Fruit fly (Drosophila melanogaster) whole organism, embryonic: ENCODE measurements around the gene CG6012.
A peak's percentile ranks its signal among the peaks of the same experiment; 100 is the strongest.

Experiments
- ATbp ChIP-seq: fragments of 200-800 bp; sonication (Bioruptor generic); optimal IDR thresholded peaks from 2 replicates; lab custom pipeline; 2017; ENCODE audit warnings: missing biosample characterization, mild to moderate bottlenecking, missing genetic modification characterization, missing genetic modification reagents
- Abd-B ChIP-seq: fragments of 200-800 bp; sonication (Bioruptor generic); optimal IDR thresholded peaks from 2 replicates; lab custom pipeline; 2018; ENCODE audit warnings: missing biosample characterization, mild to moderate bottlenecking, missing genetic modification characterization, moderate library complexity
- Blimp-1 ChIP-seq: fragments of 200-800 bp; sonication (Bioruptor generic); optimal IDR thresholded peaks from 3 replicates; lab custom pipeline; 2018; ENCODE audit warnings: missing biosample characterization, missing genetic modification characterization, mild to moderate bottlenecking, moderate library complexity, missing genetic modification reagents
- CG11456 ChIP-seq: fragments of 200-800 bp; sonication (Bioruptor generic); IDR thresholded peaks from 3 replicates; pipeline ENCODE4 v1.3.6; 2022; ENCODE audit warnings: missing biosample characterization, missing genetic modification characterization
- CG12299 ChIP-seq: fragments of 200-800 bp; sonication (Bioruptor generic); optimal IDR thresholded peaks from 2 replicates; lab custom pipeline; 2018; ENCODE audit warnings: missing biosample characterization, mild to moderate bottlenecking, missing genetic modification characterization
- CG13287 ChIP-seq: fragments of 200-800 bp; sonication (Bioruptor generic); IDR thresholded peaks from 2 replicates; pipeline ENCODE4 v1.3.6; 2022; ENCODE audit warnings: missing biosample characterization, missing genetic modification characterization; ENCODE audit not compliant: partially characterized antibody
- CG18619 ChIP-seq: fragments of 200-800 bp; sonication (Bioruptor generic); optimal IDR thresholded peaks from 3 replicates; lab custom pipeline; 2017; ENCODE audit warnings: missing biosample characterization, mild to moderate bottlenecking, missing genetic modification characterization
- CG2129 ChIP-seq: fragments of 200-800 bp; sonication (Bioruptor generic); IDR thresholded peaks from 2 replicates; pipeline ENCODE4 v1.3.6; 2022; ENCODE audit warnings: missing biosample characterization, missing genetic modification characterization; ENCODE audit not compliant: partially characterized antibody
- CG32767 ChIP-seq: fragments of 200-800 bp; sonication (Bioruptor generic); IDR thresholded peaks from 2 replicates; pipeline ENCODE4 v1.3.6; 2022; ENCODE audit warnings: missing biosample characterization, missing genetic modification characterization
- CG3847 ChIP-seq: fragments of 200-800 bp; sonication (Bioruptor generic); IDR thresholded peaks from 2 replicates; pipeline ENCODE4 v1.3.6; 2022; ENCODE audit warnings: missing biosample characterization, missing genetic modification characterization
- CG4617 ChIP-seq: fragments of 200-800 bp; sonication (Bioruptor generic); optimal IDR thresholded peaks from 3 replicates; lab custom pipeline; 2016; ENCODE audit warnings: missing biosample characterization, missing genetic modification characterization, borderline replicate concordance
- CG6175 ChIP-seq: fragments of 200-800 bp; sonication (Bioruptor generic); IDR thresholded peaks from 3 replicates; pipeline ENCODE4 v1.3.6; 2022; ENCODE audit warnings: missing biosample characterization, missing genetic modification characterization
- CG7556 ChIP-seq: fragments of 200-800 bp; sonication (Bioruptor generic); optimal IDR thresholded peaks from 2 replicates; lab custom pipeline; 2017; ENCODE audit warnings: missing biosample characterization, mild to moderate bottlenecking, missing genetic modification characterization
- CG7987 ChIP-seq: fragments of 200-800 bp; sonication (Bioruptor generic); optimal IDR thresholded peaks from 2 replicates; lab custom pipeline; 2018; ENCODE audit warnings: missing biosample characterization, mild to moderate bottlenecking, missing genetic modification characterization, moderate library complexity
- CG8290 ChIP-seq, 3 experiments: fragments of 200-800 bp; sonication (Bioruptor generic); optimal IDR thresholded peaks; 2 replicates each; lab custom pipeline; 2016 to 2019; ENCODE audit warnings: missing biosample characterization in 3 of 3, missing genetic modification characterization in 3 of 3, mild to moderate bottlenecking in 2 of 3, moderate library complexity in 1 of 3
- CG9817 ChIP-seq: fragments of 200-800 bp; sonication (Bioruptor generic); optimal IDR thresholded peaks from 2 replicates; lab custom pipeline; 2018; ENCODE audit warnings: missing biosample characterization, mild to moderate bottlenecking, missing genetic modification characterization, moderate library complexity
- CTCF ChIP-seq: fragments of 200-800 bp; sonication (Bioruptor generic); optimal IDR thresholded peaks from 2 replicates; lab custom pipeline; 2017; ENCODE audit warnings: missing biosample characterization, mild to moderate bottlenecking, missing genetic modification characterization, moderate library complexity
- D19A ChIP-seq: fragments of 200-800 bp; optimal IDR thresholded peaks from 3 replicates; lab custom pipeline; 2019; ENCODE audit warnings: missing biosample characterization, mild to moderate bottlenecking, missing genetic modification characterization, moderate library complexity
- Dbx ChIP-seq: fragments of 200-800 bp; sonication (Bioruptor generic); IDR thresholded peaks from 3 replicates; pipeline ENCODE4 v1.3.6; 2022; ENCODE audit warnings: missing biosample characterization, missing genetic modification characterization
- Deaf1 ChIP-seq: fragments of 200-800 bp; optimal IDR thresholded peaks from 3 replicates; lab custom pipeline; 2019; ENCODE audit warnings: missing biosample characterization, mild to moderate bottlenecking, missing genetic modification characterization, moderate library complexity
- Lpt ChIP-seq: fragments of >200 bp; optimal IDR thresholded peaks from 2 replicates; lab custom pipeline; 2018; ENCODE audit warnings: missing biosample characterization, missing genetic modification characterization
- Med ChIP-seq: fragments of 200-800 bp; sonication (Bioruptor generic); peaks from one replicate; lab custom pipeline; 2016; ENCODE audit warnings: missing biosample characterization, missing genetic modification characterization, mild to moderate bottlenecking, inconsistent platforms, moderate library complexity
- Meics ChIP-seq: fragments of 200-800 bp; sonication (Bioruptor generic); optimal IDR thresholded peaks from 2 replicates; lab custom pipeline; 2017; ENCODE audit warnings: missing biosample characterization, mild to moderate bottlenecking, missing genetic modification characterization
- NK7.1 ChIP-seq: fragments of 200-800 bp; sonication (Bioruptor generic); optimal IDR thresholded peaks from 3 replicates; lab custom pipeline; 2016; ENCODE audit warnings: missing biosample characterization, missing genetic modification characterization
- Nf-YC ChIP-seq: fragments of 200-800 bp; optimal IDR thresholded peaks from 3 replicates; lab custom pipeline; 2019; ENCODE audit warnings: missing biosample characterization, mild to moderate bottlenecking, missing genetic modification characterization, moderate library complexity
- Ptx1 ChIP-seq: fragments of 200-800 bp; sonication (Bioruptor generic); IDR thresholded peaks from 2 replicates; pipeline ENCODE4 v1.3.6; 2022; ENCODE audit warnings: missing biosample characterization, missing genetic modification characterization
- Taf1 ChIP-seq: fragments of 200-800 bp; sonication (Bioruptor generic); IDR thresholded peaks from 2 replicates; pipeline ENCODE4 v1.3.6; 2022; ENCODE audit warnings: missing biosample characterization, missing genetic modification characterization
- Vsx1 ChIP-seq: fragments of 200-800 bp; sonication (Bioruptor generic); optimal IDR thresholded peaks from 2 replicates; lab custom pipeline; 2017; ENCODE audit warnings: missing biosample characterization, mild to moderate bottlenecking, missing genetic modification characterization, missing genetic modification reagents
- abd-A ChIP-seq: fragments of 200-800 bp; sonication (Bioruptor generic); optimal IDR thresholded peaks from 3 replicates; lab custom pipeline; 2019; ENCODE audit warnings: missing biosample characterization, mild to moderate bottlenecking, missing genetic modification characterization, moderate library complexity
- bcd ChIP-seq: fragments of 200-800 bp; sonication (Bioruptor generic); optimal IDR thresholded peaks from 2 replicates; lab custom pipeline; 2017; ENCODE audit warnings: missing biosample characterization, mild to moderate bottlenecking, missing genetic modification characterization
- bowl ChIP-seq: fragments of 200-800 bp; sonication (Bioruptor generic); IDR thresholded peaks from 2 replicates; pipeline ENCODE4 v1.3.6; 2022; ENCODE audit warnings: missing biosample characterization, missing genetic modification characterization
- ci ChIP-seq: fragments of 200-800 bp; sonication (Bioruptor generic); IDR thresholded peaks from 3 replicates; pipeline ENCODE4 v1.3.6; 2022; ENCODE audit warnings: missing biosample characterization, missing genetic modification characterization
- dmrt11E ChIP-seq: fragments of 200-800 bp; sonication (Bioruptor generic); optimal IDR thresholded peaks from 3 replicates; lab custom pipeline; 2018; ENCODE audit warnings: missing biosample characterization, mild to moderate bottlenecking, missing genetic modification characterization, moderate library complexity
- dmrt99B ChIP-seq: fragments of 200-800 bp; sonication (Bioruptor generic); optimal IDR thresholded peaks from 2 replicates; lab custom pipeline; 2018; ENCODE audit warnings: missing biosample characterization, mild to moderate bottlenecking, missing genetic modification characterization, moderate library complexity
- dpn ChIP-seq, 2 experiments: fragments of 200-800 bp; sonication (Bioruptor generic); optimal IDR thresholded peaks; 3 replicates each; lab custom pipeline; 2016; ENCODE audit warnings: missing biosample characterization in 2 of 2, missing genetic modification characterization in 2 of 2
- exex ChIP-seq: fragments of 200-800 bp; sonication (Bioruptor generic); optimal IDR thresholded peaks from 4 replicates; lab custom pipeline; 2018; ENCODE audit warnings: missing biosample characterization, mild to moderate bottlenecking, missing genetic modification characterization, moderate library complexity
- fd3F ChIP-seq: fragments of 200-800 bp; sonication (Bioruptor generic); optimal IDR thresholded peaks from 2 replicates; lab custom pipeline; 2018; ENCODE audit warnings: missing biosample characterization, mild to moderate bottlenecking, missing genetic modification characterization, moderate library complexity
- gcm ChIP-seq: fragments of 200-800 bp; sonication (Bioruptor generic); optimal IDR thresholded peaks from 2 replicates; lab custom pipeline; 2019; ENCODE audit warnings: missing biosample characterization, mild to moderate bottlenecking, missing genetic modification characterization, moderate library complexity
- grau ChIP-seq: fragments of 200-800 bp; optimal IDR thresholded peaks from 3 replicates; lab custom pipeline; 2019; ENCODE audit warnings: missing biosample characterization, mild to moderate bottlenecking, missing genetic modification characterization, moderate library complexity
- jigr1 ChIP-seq: fragments of 200-800 bp; sonication (Bioruptor generic); IDR thresholded peaks from 3 replicates; pipeline ENCODE4 v1.3.6; 2022; ENCODE audit warnings: missing biosample characterization, missing genetic modification characterization
- schlank ChIP-seq: fragments of 200-800 bp; sonication (Bioruptor generic); optimal IDR thresholded peaks from 2 replicates; lab custom pipeline; 2018; ENCODE audit warnings: missing biosample characterization, mild to moderate bottlenecking, missing genetic modification characterization
- sisA ChIP-seq: fragments of 200-800 bp; sonication (Bioruptor generic); IDR thresholded peaks from 2 replicates; pipeline ENCODE4 v1.3.6; 2022; ENCODE audit warnings: missing biosample characterization, missing genetic modification characterization
- so ChIP-seq: fragments of 200-800 bp; sonication (Bioruptor generic); IDR thresholded peaks from 3 replicates; pipeline ENCODE4 v1.3.6; 2022; ENCODE audit warnings: missing biosample characterization, missing genetic modification characterization
- sob ChIP-seq: fragments of 200-800 bp; sonication (Bioruptor generic); IDR thresholded peaks from 2 replicates; pipeline ENCODE4 v1.3.6; 2022; ENCODE audit warnings: missing biosample characterization, missing genetic modification characterization
- trem ChIP-seq: fragments of 200-800 bp; optimal IDR thresholded peaks from 3 replicates; lab custom pipeline; 2019; ENCODE audit warnings: missing biosample characterization, mild to moderate bottlenecking, missing genetic modification characterization, moderate library complexity
- unpg ChIP-seq: fragments of 200-800 bp; sonication (Bioruptor generic); optimal IDR thresholded peaks from 3 replicates; lab custom pipeline; 2018; ENCODE audit warnings: missing biosample characterization, mild to moderate bottlenecking, missing genetic modification characterization, moderate library complexity
- vvl ChIP-seq: fragments of 200-800 bp; sonication (Bioruptor generic); IDR thresholded peaks from 2 replicates; pipeline ENCODE4 v1.3.6; 2022; ENCODE audit warnings: missing biosample characterization, missing genetic modification characterization
- zen ChIP-seq: fragments of 200-800 bp; sonication (Bioruptor generic); optimal IDR thresholded peaks from 3 replicates; lab custom pipeline; 2018; ENCODE audit warnings: missing biosample characterization, mild to moderate bottlenecking, missing genetic modification characterization, moderate library complexity

CG6012 gene

DNA sequence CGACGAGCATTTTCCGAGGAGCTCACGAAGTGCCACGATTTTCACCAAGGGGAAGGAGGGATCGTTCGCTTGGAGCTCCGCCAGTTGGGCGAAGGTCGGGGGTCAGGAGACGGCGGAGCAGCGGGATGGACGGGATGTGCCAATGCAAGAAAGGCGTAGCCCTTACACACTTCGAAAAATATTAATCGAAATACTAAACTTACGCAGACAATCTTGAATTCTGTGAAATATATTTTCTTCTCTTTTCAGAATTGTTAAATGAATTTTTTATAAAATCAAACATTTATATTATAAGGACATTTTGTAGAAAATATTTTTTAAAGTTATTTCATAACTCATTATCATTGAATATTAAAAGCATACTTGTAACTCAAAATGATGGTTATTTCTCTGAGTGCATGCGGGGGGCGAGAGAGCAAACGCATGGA, 7.6 kb upstream of the CG6012 start (continued):
- TF ChIP-seq Lpt (GFP tag; lab: Kevin White, UChicago) = no peak
- TF ChIP-seq CG32767 (GFP tag; lab: Robert Waterston, UW) = 0 out of 2 replicates have a peak, but pooled peaks have one; percentile 27
- peak in 1 of 2 experiments; percentile 23 for TF ChIP-seq dpn (GFP tag; optimal IDR thresholded peaks at IDR 0.05; lab: Kevin White, UChicago)
- no peak for TF ChIP-seq CTCF (GFP tag; lab: Kevin White, UChicago)
- TF ChIP-seq Blimp-1 (GFP tag; lab: Kevin White, UChicago) = peak; percentile 60
- TF ChIP-seq fd3F (GFP tag; lab: Kevin White, UChicago) = peak; percentile 1
- no peak for TF ChIP-seq gcm (GFP tag; lab: Kevin White, UChicago)
- TF ChIP-seq CG3847 (GFP tag; lab: Robert Waterston, UW) = peak; percentile 46
- peak; percentile 74 for TF ChIP-seq CG7556 (GFP tag; lab: Kevin White, UChicago)
- peak; percentile 38 for TF ChIP-seq CG9817 (tag; lab: Kevin White, UChicago)
- 0 out of 3 replicates have a peak, but pooled peaks have one; percentile 40 for TF ChIP-seq jigr1 (GFP tag; lab: Robert Waterston, UW)
- TF ChIP-seq CG12299 (tag; lab: Kevin White, UChicago) = no peak
- no peak for TF ChIP-seq bowl (GFP tag; lab: Robert Waterston, UW)
- no peak for TF ChIP-seq abd-A
- TF ChIP-seq Ptx1 (GFP tag; lab: Robert Waterston, UW) = peak; percentile 72
- TF ChIP-seq Meics (GFP tag; lab: Kevin White, UChicago) = peak; percentile 40
- TF ChIP-seq ATbp = peak; percentile 42
- TF ChIP-seq Taf1 (GFP tag; lab: Robert Waterston, UW) = 0 out of 2 replicates have a peak, but pooled peaks have one; percentile 6
- TF ChIP-seq Dbx (GFP tag; lab: Robert Waterston, UW) = no peak
- TF ChIP-seq sisA (GFP tag; lab: Robert Waterston, UW) = peak; percentile 46
- TF ChIP-seq CG11456 = peak; percentile 58; the same call in 1 of the 3 replicates

DNA sequence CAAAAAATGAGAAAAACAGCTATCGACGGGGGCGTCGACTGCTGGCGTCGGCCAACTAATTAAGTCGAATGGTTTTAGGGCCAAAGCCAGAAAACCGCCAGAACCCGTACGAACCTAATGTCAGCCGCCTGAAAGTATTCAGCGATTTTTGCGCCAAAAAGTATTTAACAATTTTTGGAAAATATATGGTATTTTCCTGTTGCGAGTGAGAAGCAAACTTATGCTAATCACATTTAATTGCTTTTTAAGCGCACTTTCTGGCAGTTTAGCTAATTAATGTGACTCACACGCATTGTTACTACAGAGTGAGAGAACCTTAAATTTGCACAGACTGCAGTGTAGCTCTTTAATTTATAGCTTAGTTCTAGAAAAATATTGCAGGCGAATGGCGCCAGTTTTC, 1.2 kb upstream of the CG6012 start:
- TF ChIP-seq Vsx1 (GFP tag; lab: Kevin White, UChicago) = peak; percentile 37
- no peak for TF ChIP-seq NK7.1
- peak; percentile 35; the same call in 1 of the 2 replicates for TF ChIP-seq vvl (GFP tag; lab: Robert Waterston, UW)
- 0 out of 3 replicates have a peak, but pooled peaks have one; percentile 22 for TF ChIP-seq ci (GFP tag; lab: Robert Waterston, UW)
- peak; percentile 16; the same call in 1 of the 2 replicates for TF ChIP-seq CG13287 (GFP tag; lab: Robert Waterston, UW)
- TF ChIP-seq CTCF (GFP tag; lab: Kevin White, UChicago) = peak; percentile 5
- no peak for TF ChIP-seq sisA (GFP tag; lab: Robert Waterston, UW)
- TF ChIP-seq bcd (GFP tag; lab: Kevin White, UChicago) = no peak
- peak; percentile 75 for TF ChIP-seq exex
- TF ChIP-seq CG8290 (GFP tag; optimal IDR thresholded peaks at IDR 0.05; lab: Kevin White, UChicago) = no peak
- TF ChIP-seq CG8290 (tag; optimal IDR thresholded peaks at IDR 0.05; lab: Kevin White, UChicago) = peak in 1 of 2 experiments; percentile 14
- TF ChIP-seq Med (GFP tag; lab: Kevin White, UChicago) = peak; percentile 47
- TF ChIP-seq zen (tag; lab: Kevin White, UChicago) = peak; percentile 11

DNA sequence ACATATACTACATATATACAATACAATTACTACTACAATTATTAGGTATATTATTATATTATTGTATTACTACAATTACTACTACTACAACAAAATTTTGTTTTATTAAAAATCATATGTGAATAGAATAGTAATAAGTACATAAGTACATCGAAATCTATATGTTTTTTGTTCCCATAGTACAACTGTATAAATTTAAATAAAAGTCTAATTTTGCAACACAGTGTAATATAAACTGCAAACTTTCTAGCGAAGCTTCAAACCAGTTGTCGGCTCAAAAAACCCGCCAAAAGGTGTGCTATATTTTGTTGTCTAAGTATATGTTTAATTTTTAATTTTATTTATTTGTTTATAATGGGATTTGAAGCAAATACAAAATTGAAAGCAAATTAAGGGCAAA, 1.7 kb downstream of the CG6012 start:
- TF ChIP-seq unpg (GFP tag; lab: Kevin White, UChicago) (peak; percentile 44), dmrt11E (tag; lab: Kevin White, UChicago) (peak; percentile 17), Deaf1 (tag; lab: Kevin White, UChicago) (no peak), sob (GFP tag; lab: Robert Waterston, UW) (no peak), so (no peak), CG4617 (GFP tag; lab: Kevin White, UChicago) (no peak), trem (tag; lab: Kevin White, UChicago) (peak; percentile 20), Abd-B (GFP tag; lab: Kevin White, UChicago) (no peak), CG18619 (GFP tag; lab: Kevin White, UChicago) (no peak), D19A (tag; lab: Kevin White, UChicago) (peak; percentile 25), CG7987 (GFP tag; lab: Kevin White, UChicago) (no peak), Nf-YC (tag; lab: Kevin White, UChicago) (no peak), dmrt99B (no peak), schlank (tag; lab: Kevin White, UChicago) (no peak), CG2129 (GFP tag; lab: Robert Waterston, UW) (no peak), grau (peak; percentile 34), CG6175 (GFP tag; lab: Robert Waterston, UW) (no peak)
